Worm (Caenorhabditis elegans) whole organism, L1 larva: ENCODE measurements around the gene nlp-76.

Experiments used
- C34B4.2 ChIP-seq: sonication (generic microtip); optimal IDR thresholded peaks from 2 replicates; lab custom pipeline; 2017; ENCODE audit warnings: mild to moderate bottlenecking, missing genetic modification characterization, missing compliant biosample characterization
- ceh-82 ChIP-seq, 3 experiments: fragments of 150-350 bp in 1 of 3; sonication (generic microtip) in 2 of 3; optimal IDR thresholded peaks; 2 replicates each; lab custom pipeline; 2014 to 2017; ENCODE audit warnings: missing biosample characterization in 3 of 3, missing genetic modification characterization in 3 of 3
- fkh-10 ChIP-seq: sonication (generic microtip); optimal IDR thresholded peaks from 2 replicates; lab custom pipeline; 2017; ENCODE audit warnings: missing biosample characterization, missing genetic modification reagents, missing genetic modification characterization
- grh-1 ChIP-seq: fragments of 200-800 bp; sonication (Bioruptor generic); IDR thresholded peaks from 2 replicates; pipeline ENCODE4 v1.3.6; 2022; ENCODE audit warnings: missing genetic modification reagents, missing genetic modification characterization, missing compliant biosample characterization
- jun-1 ChIP-seq: fragments of 150-350 bp; optimal IDR thresholded peaks from 2 replicates; lab custom pipeline; 2014; ENCODE audit warnings: missing biosample characterization, missing genetic modification reagents, missing genetic modification characterization
- lin-13 ChIP-seq: fragments of 150-350 bp; optimal IDR thresholded peaks from 2 replicates; lab custom pipeline; 2014; ENCODE audit warnings: missing biosample characterization, missing genetic modification reagents, missing genetic modification characterization
- lin-39 ChIP-seq: fragments of 150-350 bp; optimal IDR thresholded peaks from 2 replicates; lab custom pipeline; 2014; ENCODE audit warnings: missing biosample characterization, missing genetic modification reagents, missing genetic modification characterization
- mdl-1 ChIP-seq, 2 experiments: fragments of 150-350 bp; optimal IDR thresholded peaks; 2 replicates each; lab custom pipeline; 2014 to 2017; ENCODE audit warnings: missing biosample characterization in 2 of 2, missing genetic modification characterization in 2 of 2, inconsistent platforms in 1 of 2
- nhr-11 ChIP-seq: fragments of 150-350 bp; optimal IDR thresholded peaks from 2 replicates; lab custom pipeline; 2014; ENCODE audit warnings: missing biosample characterization, missing genetic modification characterization
- nhr-85 ChIP-seq: sonication (generic microtip); peaks from one replicate; lab custom pipeline; 2016; ENCODE audit warnings: missing genetic modification characterization, inconsistent platforms, missing compliant biosample characterization
- nhr-90 ChIP-seq: sonication (generic microtip); optimal IDR thresholded peaks from 2 replicates; lab custom pipeline; 2016; ENCODE audit warnings: mild to moderate bottlenecking, missing genetic modification characterization, missing compliant biosample characterization; ENCODE audit not compliant: poor library complexity
- snpc-4 ChIP-seq: fragments of 150-350 bp; optimal IDR thresholded peaks from 2 replicates; lab custom pipeline; 2014; ENCODE audit warnings: missing biosample characterization, missing genetic modification characterization
- unc-130 ChIP-seq: fragments of 150-350 bp; optimal IDR thresholded peaks from 2 replicates; lab custom pipeline; 2017; ENCODE audit warnings: missing biosample characterization, missing genetic modification characterization, inconsistent platforms
- unc-62 ChIP-seq: fragments of 150-350 bp; optimal IDR thresholded peaks from 2 replicates; lab custom pipeline; 2014; ENCODE audit warnings: missing biosample characterization, missing genetic modification reagents, missing genetic modification characterization

ce11 chrX:12664443-12664842 is 740 bp upstream of the nlp-76 start:
- TF ChIP-seq snpc-4 (tag; lab: Kevin White, UChicago) (no peak), unc-130 (tag; lab: Kevin White, UChicago) (no peak), nhr-90 (no peak), mdl-1 (tag; optimal IDR thresholded peaks at IDR 0.05; lab: Kevin White, UChicago) (no peak), grh-1 (GFP tag; lab: Robert Waterston, UW) (no peak), C34B4.2 (tag; lab: Kevin White, UChicago) (no peak), jun-1 (tag; lab: Kevin White, UChicago) (no peak), unc-62 (GFP tag; lab: Kevin White, UChicago) (no peak), nhr-11 (tag; lab: Kevin White, UChicago) (no peak), lin-39 (no peak), ceh-82 (tag; optimal IDR thresholded peaks at IDR 0.05; lab: Kevin White, UChicago) (no peak), lin-13 (no peak), fkh-10 (GFP tag; lab: Kevin White, UChicago) (no peak), nhr-85 (no peak)
